Worm (Caenorhabditis elegans) whole organism, mixed stage, embryonic: ENCODE data around the gene srh-63.

Experiments
- blmp-1 ChIP-seq: fragments of 150-350 bp; optimal IDR thresholded peaks from 2 replicates; lab custom pipeline; 2014; ENCODE audit warnings: missing biosample characterization, missing genetic modification characterization
- lsy-2 ChIP-seq: fragments of 150-350 bp; optimal IDR thresholded peaks from 2 replicates; lab custom pipeline; 2014; ENCODE audit warnings: missing biosample characterization, missing genetic modification characterization
- nhr-237 ChIP-seq: fragments of 150-350 bp; optimal IDR thresholded peaks from 2 replicates; lab custom pipeline; 2014; ENCODE audit warnings: missing biosample characterization, missing genetic modification characterization
- snpc-4 ChIP-seq: fragments of 150-350 bp; optimal IDR thresholded peaks from 2 replicates; lab custom pipeline; 2014; ENCODE audit warnings: missing biosample characterization, missing genetic modification characterization

- TF ChIP-seq blmp-1 (tag; lab: Kevin White, UChicago) (no peak), lsy-2 (tag; lab: Kevin White, UChicago) (no peak), snpc-4 (tag; lab: Kevin White, UChicago) (no peak), nhr-237 (tag; lab: Kevin White, UChicago) (no peak)
Observed at ce11 chrIV:14483427-14483826, 40.2 kb upstream of the srh-63 start.
